Fruit fly (Drosophila melanogaster): ENCODE results near the gene dpr20.

dm6 chr3L:883786-884185 is 26.7 kb upstream of the dpr20 start:
- no peak for TF ChIP-seq Hr83 (GFP tag; optimal IDR thresholded peaks at IDR 0.05; ENCODE audit: poor library complexity, severe bottlenecking)
- no peak for TF ChIP-seq woc (GFP tag; optimal IDR thresholded peaks at IDR 0.05)
- no peak for TF ChIP-seq jim (GFP tag; optimal IDR thresholded peaks at IDR 0.05)
- no peak for TF ChIP-seq sage (GFP tag; optimal IDR thresholded peaks at IDR 0.05)
